Fruit fly (Drosophila melanogaster) whole organism, embryonic: ENCODE measurements around the gene Mdh2.

Experiments
- CG10147 ChIP-seq: fragments of 200-800 bp; sonication (Bioruptor generic); optimal IDR thresholded peaks from 2 replicates; lab custom pipeline; 2019; ENCODE audit warnings: missing biosample characterization, mild to moderate bottlenecking, missing genetic modification characterization, moderate library complexity
- CG10543 ChIP-seq: fragments of 200-800 bp; sonication (Bioruptor generic); optimal IDR thresholded peaks from 3 replicates; lab custom pipeline; 2017; ENCODE audit warnings: missing biosample characterization, mild to moderate bottlenecking, missing genetic modification characterization, moderate library complexity
- CG11247 ChIP-seq: fragments of 200-800 bp; sonication (Bioruptor generic); IDR thresholded peaks from 2 replicates; pipeline ENCODE4 v1.3.6; 2022; ENCODE audit warnings: missing biosample characterization, missing genetic modification characterization
- CG12659 ChIP-seq: fragments of 200-800 bp; sonication (Bioruptor generic); optimal IDR thresholded peaks from 3 replicates; lab custom pipeline; 2017; ENCODE audit warnings: mild to moderate bottlenecking, missing biosample characterization, missing genetic modification reagents, missing genetic modification characterization
- CG13123 ChIP-seq: fragments of 200-800 bp; sonication (Bioruptor generic); optimal IDR thresholded peaks from 2 replicates; lab custom pipeline; 2016; ENCODE audit warnings: missing biosample characterization, missing genetic modification characterization
- CG14965 ChIP-seq: fragments of 200-800 bp; sonication (Bioruptor generic); optimal IDR thresholded peaks from 2 replicates; lab custom pipeline; 2016; ENCODE audit warnings: missing biosample characterization, missing genetic modification characterization, borderline replicate concordance
- CG1529 ChIP-seq: fragments of 200-800 bp; sonication (Bioruptor generic); optimal IDR thresholded peaks from 3 replicates; lab custom pipeline; 2018; ENCODE audit warnings: missing biosample characterization, missing genetic modification characterization
- CG18764 ChIP-seq: fragments of 200-800 bp; sonication (Bioruptor generic); optimal IDR thresholded peaks from 3 replicates; lab custom pipeline; 2016; ENCODE audit warnings: missing biosample characterization, missing genetic modification characterization
- CG2129 ChIP-seq: fragments of 200-800 bp; sonication (Bioruptor generic); IDR thresholded peaks from 2 replicates; pipeline ENCODE4 v1.3.6; 2022; ENCODE audit warnings: missing biosample characterization, missing genetic modification characterization; ENCODE audit not compliant: partially characterized antibody
- CG2678 ChIP-seq: fragments of 200-800 bp; sonication (Bioruptor generic); optimal IDR thresholded peaks from 3 replicates; lab custom pipeline; 2019; ENCODE audit warnings: missing biosample characterization, mild to moderate bottlenecking, missing genetic modification characterization, moderate library complexity
- CG30020 ChIP-seq: fragments of 200-800 bp; optimal IDR thresholded peaks from 2 replicates; lab custom pipeline; 2019; ENCODE audit warnings: missing biosample characterization, mild to moderate bottlenecking, missing genetic modification characterization, moderate library complexity
- CG31365 ChIP-seq: fragments of 200-800 bp; sonication (Bioruptor generic); optimal IDR thresholded peaks from 2 replicates; lab custom pipeline; 2018; ENCODE audit warnings: missing biosample characterization, mild to moderate bottlenecking, missing genetic modification characterization
- CG31388 ChIP-seq: fragments of 200-800 bp; sonication (Bioruptor generic); optimal IDR thresholded peaks from 2 replicates; lab custom pipeline; 2016; ENCODE audit warnings: missing biosample characterization, missing genetic modification characterization
- CG33557 ChIP-seq: fragments of 200-800 bp; sonication (Bioruptor generic); optimal IDR thresholded peaks from 2 replicates; lab custom pipeline; 2019; ENCODE audit warnings: missing biosample characterization, mild to moderate bottlenecking, missing genetic modification characterization, moderate library complexity
- CG34224 ChIP-seq: fragments of 200-800 bp; sonication (Bioruptor generic); IDR thresholded peaks from 3 replicates; pipeline ENCODE4 v1.3.6; 2022; ENCODE audit warnings: missing biosample characterization, missing genetic modification characterization; ENCODE audit not compliant: partially characterized antibody
- CG5953 ChIP-seq: fragments of 200-800 bp; sonication (Bioruptor generic); IDR thresholded peaks from 2 replicates; pipeline ENCODE4 v1.3.6; 2022; ENCODE audit warnings: missing biosample characterization, missing genetic modification characterization
- CG7963 ChIP-seq: fragments of 200-800 bp; sonication (Bioruptor generic); IDR thresholded peaks from 3 replicates; pipeline ENCODE4 v1.3.6; 2022; ENCODE audit warnings: missing biosample characterization, missing genetic modification characterization; ENCODE audit not compliant: partially characterized antibody
- CG8089 ChIP-seq: fragments of 200-800 bp; sonication (Bioruptor generic); optimal IDR thresholded peaks from 3 replicates; lab custom pipeline; 2016; ENCODE audit warnings: missing biosample characterization, missing genetic modification characterization
- CG8281 ChIP-seq: fragments of 200-800 bp; sonication (Bioruptor generic); optimal IDR thresholded peaks from 2 replicates; lab custom pipeline; 2018; ENCODE audit warnings: missing biosample characterization, mild to moderate bottlenecking, missing genetic modification characterization, moderate library complexity
- CoRest ChIP-seq: fragments of 200-800 bp; sonication (Bioruptor generic); optimal IDR thresholded peaks from 3 replicates; lab custom pipeline; 2018; ENCODE audit warnings: missing biosample characterization, mild to moderate bottlenecking, missing genetic modification characterization, moderate library complexity
- E2f2 ChIP-seq: fragments of 200-800 bp; sonication (Bioruptor generic); IDR thresholded peaks from 2 replicates; pipeline ENCODE4 v1.3.6; 2022; ENCODE audit warnings: missing biosample characterization, missing genetic modification characterization
- GATAe ChIP-seq: fragments of 200-800 bp; sonication (Bioruptor generic); conservative IDR thresholded peaks from 2 replicates; pipeline ENCODE4 v1.3.6; 2022; ENCODE audit warnings: missing biosample characterization, missing genetic modification characterization
- HLH54F ChIP-seq: fragments of 200-800 bp; sonication (Bioruptor generic); optimal IDR thresholded peaks from 3 replicates; lab custom pipeline; 2016; ENCODE audit warnings: missing biosample characterization, missing genetic modification characterization
- Hmr ChIP-seq: fragments of 200-800 bp; sonication (Bioruptor generic); optimal IDR thresholded peaks from 3 replicates; lab custom pipeline; 2017; ENCODE audit warnings: mild to moderate bottlenecking, missing biosample characterization, missing genetic modification reagents, missing genetic modification characterization
- Hr78 ChIP-seq, 2 experiments: fragments of 200-800 bp in 1 of 2; fragments of >200 bp in 1 of 2; sonication (Bioruptor generic) in 1 of 2; optimal IDR thresholded peaks; 2 replicates each; lab custom pipeline; 2017 to 2019; ENCODE audit warnings: missing biosample characterization in 2 of 2, missing genetic modification characterization in 2 of 2, mild to moderate bottlenecking in 1 of 2, moderate library complexity in 1 of 2
- Lpt ChIP-seq: fragments of >200 bp; optimal IDR thresholded peaks from 2 replicates; lab custom pipeline; 2018; ENCODE audit warnings: missing biosample characterization, missing genetic modification characterization
- MESR4 ChIP-seq: fragments of 200-800 bp; sonication (Bioruptor generic); optimal IDR thresholded peaks from 2 replicates; lab custom pipeline; 2018; ENCODE audit warnings: missing biosample characterization, mild to moderate bottlenecking, missing genetic modification characterization, moderate library complexity
- Ptx1 ChIP-seq: fragments of 200-800 bp; sonication (Bioruptor generic); IDR thresholded peaks from 2 replicates; pipeline ENCODE4 v1.3.6; 2022; ENCODE audit warnings: missing biosample characterization, missing genetic modification characterization
- az2 ChIP-seq: fragments of 200-800 bp; sonication (Bioruptor generic); optimal IDR thresholded peaks from 3 replicates; lab custom pipeline; 2016; ENCODE audit warnings: missing biosample characterization, missing genetic modification characterization
- bcd ChIP-seq: fragments of 200-800 bp; sonication (Bioruptor generic); optimal IDR thresholded peaks from 2 replicates; lab custom pipeline; 2017; ENCODE audit warnings: missing biosample characterization, mild to moderate bottlenecking, missing genetic modification characterization
- bigmax ChIP-seq: fragments of 200-800 bp; sonication (Bioruptor generic); optimal IDR thresholded peaks from 2 replicates; lab custom pipeline; 2018; ENCODE audit warnings: missing biosample characterization, mild to moderate bottlenecking, missing genetic modification characterization
- cad ChIP-seq: fragments of >200 bp; optimal IDR thresholded peaks from 2 replicates; lab custom pipeline; 2017; ENCODE audit warnings: missing biosample characterization, missing genetic modification characterization
- crc ChIP-seq: fragments of 200-800 bp; sonication (Bioruptor generic); optimal IDR thresholded peaks from 2 replicates; lab custom pipeline; 2016; ENCODE audit warnings: missing biosample characterization, missing genetic modification characterization
- gcm ChIP-seq: fragments of 200-800 bp; sonication (Bioruptor generic); optimal IDR thresholded peaks from 2 replicates; lab custom pipeline; 2019; ENCODE audit warnings: missing biosample characterization, mild to moderate bottlenecking, missing genetic modification characterization, moderate library complexity
- grau ChIP-seq: fragments of 200-800 bp; optimal IDR thresholded peaks from 3 replicates; lab custom pipeline; 2019; ENCODE audit warnings: missing biosample characterization, mild to moderate bottlenecking, missing genetic modification characterization, moderate library complexity
- hb ChIP-seq: fragments of 200-800 bp; sonication (Bioruptor generic); IDR thresholded peaks from 3 replicates; pipeline ENCODE4 v1.3.6; 2022; ENCODE audit warnings: missing biosample characterization, missing genetic modification characterization; ENCODE audit not compliant: partially characterized antibody
- hbn ChIP-seq: fragments of 200-800 bp; sonication (Bioruptor generic); IDR thresholded peaks from 2 replicates; pipeline ENCODE4 v1.3.6; 2022; ENCODE audit warnings: missing biosample characterization, missing genetic modification characterization; ENCODE audit not compliant: partially characterized antibody
- lilli ChIP-seq: fragments of 200-800 bp; sonication (Bioruptor generic); optimal IDR thresholded peaks from 3 replicates; lab custom pipeline; 2016; ENCODE audit warnings: missing biosample characterization, missing genetic modification characterization
- nerfin-2 ChIP-seq: fragments of 200-800 bp; sonication (Bioruptor generic); IDR thresholded peaks from 2 replicates; pipeline ENCODE4 v1.3.6; 2022; ENCODE audit warnings: missing biosample characterization, missing genetic modification characterization; ENCODE audit not compliant: partially characterized antibody
- pan ChIP-seq, 4 experiments: fragments of >200 bp in 3 of 4; fragments of 200-800 bp in 1 of 4; sonication (Bioruptor generic) in 1 of 4; optimal IDR thresholded peaks in 3 of 4; IDR thresholded peaks in 1 of 4; 2 replicates each; pipeline versions ENCODE4 v1.3.6 to Lab custom; 2017 to 2022; ENCODE audit warnings: missing biosample characterization in 2 of 4, missing genetic modification characterization in 2 of 4, mixed read lengths in 1 of 4
- peb ChIP-seq: fragments of 200-800 bp; sonication (Bioruptor generic); IDR thresholded peaks from 2 replicates; pipeline ENCODE4 v1.3.6; 2022; ENCODE audit warnings: missing biosample characterization, missing genetic modification characterization
- phol ChIP-seq: fragments of 200-800 bp; sonication (Bioruptor generic); optimal IDR thresholded peaks from 3 replicates; lab custom pipeline; 2018; ENCODE audit warnings: missing biosample characterization, mild to moderate bottlenecking, missing genetic modification characterization, moderate library complexity
- shn ChIP-seq: fragments of 200-800 bp; sonication (Bioruptor generic); optimal IDR thresholded peaks from 3 replicates; lab custom pipeline; 2016; ENCODE audit warnings: missing biosample characterization, missing genetic modification characterization
- sima ChIP-seq: fragments of 200-800 bp; sonication (Bioruptor generic); optimal IDR thresholded peaks from 2 replicates; lab custom pipeline; 2016; ENCODE audit warnings: missing biosample characterization, missing genetic modification characterization
- slp2 ChIP-seq: fragments of 200-800 bp; sonication (Bioruptor generic); optimal IDR thresholded peaks from 2 replicates; lab custom pipeline; 2016; ENCODE audit warnings: missing biosample characterization, missing genetic modification characterization
- tin ChIP-seq: fragments of 200-800 bp; sonication (Bioruptor generic); optimal IDR thresholded peaks from 3 replicates; lab custom pipeline; 2016; ENCODE audit warnings: missing biosample characterization, missing genetic modification characterization
- toy ChIP-seq: fragments of 200-800 bp; sonication (Bioruptor generic); IDR thresholded peaks from 2 replicates; pipeline ENCODE4 v1.3.6; 2022; ENCODE audit warnings: missing biosample characterization, missing genetic modification characterization
- unpg ChIP-seq: fragments of 200-800 bp; sonication (Bioruptor generic); optimal IDR thresholded peaks from 3 replicates; lab custom pipeline; 2018; ENCODE audit warnings: missing biosample characterization, mild to moderate bottlenecking, missing genetic modification characterization, moderate library complexity
- zen2 ChIP-seq: fragments of 200-800 bp; sonication (Bioruptor generic); IDR thresholded peaks from 3 replicates; pipeline ENCODE4 v1.3.6; 2022; ENCODE audit warnings: missing biosample characterization, missing genetic modification characterization; ENCODE audit not compliant: partially characterized antibody

The Mdh2 gene

DNA sequence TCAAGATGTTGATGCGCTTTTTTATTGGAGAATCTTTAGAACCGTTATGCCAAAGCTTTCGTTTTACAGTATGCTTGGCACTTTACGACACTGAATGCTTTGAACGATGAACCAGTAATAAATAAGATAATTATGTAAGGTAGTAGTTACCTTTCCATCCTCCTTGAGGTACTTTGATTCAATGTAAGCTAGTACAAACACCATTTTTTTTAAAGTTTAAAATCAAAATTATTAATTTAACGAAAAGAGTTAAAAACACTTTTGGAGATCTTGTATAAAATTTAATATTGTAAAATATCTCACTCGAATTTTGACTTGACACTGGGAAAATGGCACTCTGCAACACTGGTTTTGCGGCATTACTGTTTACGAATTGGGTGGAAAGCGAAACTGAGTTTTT is 40.8 kb upstream of the Mdh2 start, which contains the start of the genes Arp5 and CG7208 (continued):
- TF ChIP-seq Hr78 (GFP tag; optimal IDR thresholded peaks at IDR 0.05; lab: Kevin White, UChicago) (no peak), CoRest (tag; lab: Kevin White, UChicago) (peak; percentile 86), az2 (GFP tag; lab: Kevin White, UChicago) (peak; percentile 66), CG10147 (GFP tag; lab: Kevin White, UChicago) (peak; percentile 59), CG30020 (no peak), cad (no peak), CG7963 (GFP tag; lab: Robert Waterston, UW) (no peak), tin (GFP tag; lab: Kevin White, UChicago) (peak; percentile 71), CG5953 (no peak), Hmr (GFP tag; lab: Kevin White, UChicago) (peak; percentile 81), nerfin-2 (no peak), lilli (peak; percentile 86), Ptx1 (peak; percentile 62), phol (tag; lab: Kevin White, UChicago) (peak; percentile 81), CG11247 (GFP tag; lab: Robert Waterston, UW) (peak; percentile 39; the same call in 1 of the 2 replicates), CG13123 (GFP tag; lab: Kevin White, UChicago) (peak; percentile 69), unpg (GFP tag; lab: Kevin White, UChicago) (no peak), crc (peak; percentile 40), hb (GFP tag; lab: Robert Waterston, UW) (no peak), MESR4 (GFP tag; lab: Kevin White, UChicago) (peak; percentile 37), CG31388 (GFP tag; lab: Kevin White, UChicago) (peak; percentile 29), gcm (no peak), pan (optimal IDR thresholded peaks at IDR 0.05; lab: Kevin White, UChicago) (no peak), pan (GFP tag; optimal IDR thresholded peaks at IDR 0.05 in 1 of 2, IDR thresholded peaks at IDR 0.05 in 1 of 2) (peak in 1 of 2 experiments; percentile 71), grau (peak; percentile 79), slp2 (GFP tag; lab: Kevin White, UChicago) (peak; percentile 44), peb (GFP tag; lab: Robert Waterston, UW) (no peak), CG34224 (no peak; the same call in 2 of the 3 replicates), CG18764 (GFP tag; lab: Kevin White, UChicago) (peak; percentile 52), CG8281 (no peak), CG14965 (GFP tag; lab: Kevin White, UChicago) (no peak), hbn (GFP tag; lab: Robert Waterston, UW) (no peak), CG2678 (tag; lab: Kevin White, UChicago) (no peak), CG2129 (GFP tag; lab: Robert Waterston, UW) (no peak), shn (no peak), CG10543 (GFP tag; lab: Kevin White, UChicago) (peak; percentile 63), GATAe (GFP tag; lab: Robert Waterston, UW) (no peak), toy (GFP tag; lab: Robert Waterston, UW) (no peak), CG33557 (GFP tag; lab: Kevin White, UChicago) (peak; percentile 19), CG1529 (peak; percentile 47), sima (GFP tag; lab: Kevin White, UChicago) (no peak), bigmax (GFP tag; lab: Kevin White, UChicago) (no peak), E2f2 (peak; percentile 60; the same call in 1 of the 2 replicates), zen2 (no peak), Lpt (no peak), bcd (peak; percentile 74), HLH54F (peak; percentile 57), CG12659 (GFP tag; lab: Kevin White, UChicago) (peak; percentile 86), CG31365 (tag; lab: Kevin White, UChicago) (no peak), CG8089 (GFP tag; lab: Kevin White, UChicago) (no peak)
